Fruit fly (Drosophila melanogaster): Measurements from ENCODE around the gene mfr.

mfr gene

dm6 chr3L:8924417-8924913, 12.0 kb upstream of the mfr start (continued):
- TF ChIP-seq esn (GFP tag; optimal IDR thresholded peaks at IDR 0.05) (peak; percentile 36), CG10631 (GFP tag; optimal IDR thresholded peaks at IDR 0.05) (no peak), CG10669 (GFP tag; optimal IDR thresholded peaks at IDR 0.05) (peak; percentile 6), CG6808 (GFP tag; optimal IDR thresholded peaks at IDR 0.05) (no peak), CG11762 (GFP tag; optimal IDR thresholded peaks at IDR 0.05; ENCODE audit: insufficient read depth) (no peak), CG1621 (tag; optimal IDR thresholded peaks at IDR 0.05) (no peak), CG11294 (GFP tag; IDR thresholded peaks at IDR 0.05) (no peak; the same call in 1 of the 2 replicates)

- TF ChIP-seq acj6 (GFP tag; optimal IDR thresholded peaks at IDR 0.05) (peak; percentile 70), Gug (GFP tag; IDR thresholded peaks at IDR 0.05) (peak; percentile 79), OdsH (GFP tag; optimal IDR thresholded peaks at IDR 0.05) (peak; percentile 74), CG3032 (tag; optimal IDR thresholded peaks at IDR 0.05) (peak; percentile 50), CG11294 (GFP tag; IDR thresholded peaks at IDR 0.05) (peak; percentile 71; the same call in 1 of the 2 replicates), CG4318 (GFP tag; optimal IDR thresholded peaks at IDR 0.05) (peak; percentile 72), CG6276 (GFP tag; optimal IDR thresholded peaks at IDR 0.05) (peak; percentile 90), Sox14 (GFP tag; optimal IDR thresholded peaks at IDR 0.05) (peak; percentile 63), Hr39 (GFP tag; optimal IDR thresholded peaks at IDR 0.05) (peak; percentile 30), Ets21C (GFP tag; optimal IDR thresholded peaks at IDR 0.05) (no peak), ss (GFP tag; optimal IDR thresholded peaks at IDR 0.05) (peak in 1 of 2 experiments; percentile 37), CG11762 (GFP tag; optimal IDR thresholded peaks at IDR 0.05; ENCODE audit: insufficient read depth) (peak; percentile 56), Eip78C (GFP tag) (peak; percentile 93), Sox15 (GFP tag; optimal IDR thresholded peaks at IDR 0.05) (peak; percentile 37), CG9139 (GFP tag; optimal IDR thresholded peaks at IDR 0.05) (no peak), CG16779 (tag; optimal IDR thresholded peaks at IDR 0.05) (peak; percentile 55), CG8319 (GFP tag; optimal IDR thresholded peaks at IDR 0.05) (no peak), cyc (GFP tag; optimal IDR thresholded peaks at IDR 0.05) (peak; percentile 9), CG8632 (GFP tag; optimal IDR thresholded peaks at IDR 0.05) (peak; percentile 44), Eip93F (GFP tag; optimal IDR thresholded peaks at IDR 0.05) (no peak), CG31627 (GFP tag; optimal IDR thresholded peaks at IDR 0.05) (peak; percentile 8), svp (GFP tag) (no peak), Sox102F (GFP tag; optimal IDR thresholded peaks at IDR 0.05) (no peak), CG6792 (GFP tag; optimal IDR thresholded peaks at IDR 0.05) (peak; percentile 36), spab (GFP tag; optimal IDR thresholded peaks at IDR 0.05) (peak; percentile 33), CG10669 (GFP tag; optimal IDR thresholded peaks at IDR 0.05) (peak; percentile 51), CG15336 (GFP tag; IDR thresholded peaks at IDR 0.05) (peak; percentile 94), fkh (GFP tag; optimal IDR thresholded peaks at IDR 0.05) (no peak), fd59A (GFP tag; optimal IDR thresholded peaks at IDR 0.05) (peak; percentile 31), Hr4 (GFP tag; optimal IDR thresholded peaks at IDR 0.05) (peak; percentile 95), Blimp-1 (GFP tag; optimal IDR thresholded peaks at IDR 0.05) (no peak), CG1621 (tag; optimal IDR thresholded peaks at IDR 0.05) (peak; percentile 38), pdm3 (GFP tag; optimal IDR thresholded peaks at IDR 0.05) (peak; percentile 72), Met (GFP tag; optimal IDR thresholded peaks at IDR 0.05) (peak; percentile 16), achi (GFP tag; optimal IDR thresholded peaks at IDR 0.05) (peak; percentile 76), Eip75B (GFP tag; optimal IDR thresholded peaks at IDR 0.05) (peak; percentile 70), CG7368 (GFP tag; optimal IDR thresholded peaks at IDR 0.05) (peak; percentile 47), lz (GFP tag; optimal IDR thresholded peaks at IDR 0.05) (peak; percentile 26), dac (GFP tag; optimal IDR thresholded peaks at IDR 0.05) (peak; percentile 80), CG10631 (GFP tag; optimal IDR thresholded peaks at IDR 0.05) (peak; percentile 70), CG32006 (GFP tag; optimal IDR thresholded peaks at IDR 0.05) (peak; percentile 92), Hr38 (GFP tag; optimal IDR thresholded peaks at IDR 0.05) (peak; percentile 53), CG34406 (GFP tag; optimal IDR thresholded peaks at IDR 0.05) (peak; percentile 43), topi (GFP tag; optimal IDR thresholded peaks at IDR 0.05) (no peak), Ets96B (tag; optimal IDR thresholded peaks at IDR 0.05) (peak; percentile 37), vri (GFP tag; optimal IDR thresholded peaks at IDR 0.05) (no peak), esn (GFP tag; optimal IDR thresholded peaks at IDR 0.05) (peak; percentile 35), net (GFP tag; optimal IDR thresholded peaks at IDR 0.05) (peak; percentile 77)
Observed at dm6 chr3L:8920710-8921109, 8.2 kb upstream of the mfr start.

Data from whole organism, prepupa.